Fruit fly (Drosophila melanogaster): ENCODE data around the gene Grip163.
A peak's percentile ranks its signal among the peaks of the same experiment; 100 is the strongest.

DNA sequence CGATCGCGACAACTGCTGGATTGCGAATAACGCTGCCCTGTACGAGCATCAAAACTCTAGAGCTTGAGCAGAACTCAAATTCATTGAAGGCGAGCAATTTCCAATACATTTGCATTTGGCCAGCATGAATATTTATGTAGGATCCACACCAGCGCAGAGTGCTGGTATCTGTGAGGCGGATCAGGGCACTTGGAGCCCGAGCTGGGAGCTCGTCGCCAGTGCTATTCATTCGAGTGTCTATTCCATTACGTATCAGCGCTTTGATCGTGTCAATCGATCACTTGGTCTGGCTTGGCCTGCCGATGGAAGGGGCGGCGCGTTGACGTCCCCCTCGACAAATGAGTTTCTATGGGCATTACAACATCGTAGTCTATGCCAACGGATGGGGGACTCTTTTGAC lies 31.8 kb downstream of the Grip163 start, which contains the start of gene prc:
- TF ChIP-seq Bteb2 (GFP tag; optimal IDR thresholded peaks at IDR 0.05) (no peak), CG13287 (GFP tag; IDR thresholded peaks at IDR 0.05; ENCODE audit: partially characterized antibody) (no peak), sna (GFP tag; IDR thresholded peaks at IDR 0.05; ENCODE audit: partially characterized antibody) (no peak), usp (GFP tag; optimal IDR thresholded peaks at IDR 0.05) (no peak), dysf (GFP tag; IDR thresholded peaks at IDR 0.05) (0 out of 3 replicates have a peak, but pooled peaks have one; percentile 25), pzg (GFP tag; optimal IDR thresholded peaks at IDR 0.05) (no peak), stwl (tag; optimal IDR thresholded peaks at IDR 0.05) (no peak), Mrtf (GFP tag; IDR thresholded peaks at IDR 0.05) (no peak), sob (GFP tag; IDR thresholded peaks at IDR 0.05) (no peak), NC2α (GFP tag; optimal IDR thresholded peaks at IDR 0.05) (no peak), knrl (GFP tag; IDR thresholded peaks at IDR 0.05; ENCODE audit: partially characterized antibody) (no peak), wek (GFP tag; optimal IDR thresholded peaks at IDR 0.05) (no peak)
